Worm (Caenorhabditis elegans): ENCODE results near the gene best-24.

best-24 gene

DNA sequence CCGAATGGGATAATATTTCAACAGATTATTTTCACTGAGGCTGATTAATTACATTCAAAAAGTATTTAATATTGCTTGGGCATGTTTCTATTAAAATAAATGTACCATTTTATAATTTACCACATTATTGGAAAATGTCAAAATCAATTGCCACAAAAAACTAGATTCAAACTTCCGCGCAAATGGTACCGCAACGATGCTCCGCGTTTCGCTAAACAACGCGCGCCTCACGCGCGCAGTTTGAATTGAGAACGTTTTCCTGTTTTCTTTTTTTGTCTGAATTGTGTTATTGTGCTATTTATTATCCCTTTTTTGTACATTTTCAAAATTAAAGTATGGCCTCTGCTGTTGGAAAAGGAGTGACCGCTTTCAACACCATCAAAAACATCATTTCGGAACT, 40.0 kb downstream of the best-24 start, which contains the start of gene C29E4.12 (continued):
- peak; percentile 31 for TF ChIP-seq ama-1 (optimal IDR thresholded peaks at IDR 0.05)
- peak; percentile 20 for TF ChIP-seq R02D3.7 (tag; optimal IDR thresholded peaks at IDR 0.05)
- no peak for TF ChIP-seq mdl-1 (tag; optimal IDR thresholded peaks at IDR 0.05)
- TF ChIP-seq alr-1 (tag; optimal IDR thresholded peaks at IDR 0.05) = no peak
- peak; percentile 46 for TF ChIP-seq F13H6.1 (tag; optimal IDR thresholded peaks at IDR 0.05)
- TF ChIP-seq lin-39 (tag; optimal IDR thresholded peaks at IDR 0.05) = no peak
- peak; percentile 70 for TF ChIP-seq lin-11 (tag; optimal IDR thresholded peaks at IDR 0.05)
- peak; percentile 81 for TF ChIP-seq C34F6.9 (tag; optimal IDR thresholded peaks at IDR 0.05)
- TF ChIP-seq mab-5 (tag; optimal IDR thresholded peaks at IDR 0.05) = peak; percentile 56
- no peak for TF ChIP-seq unc-62 (GFP tag; optimal IDR thresholded peaks at IDR 0.05)
- no peak for TF ChIP-seq aly-2 (tag; optimal IDR thresholded peaks at IDR 0.05)
- TF ChIP-seq egl-27 (tag; optimal IDR thresholded peaks at IDR 0.05) = no peak
- TF ChIP-seq sem-4 (tag; optimal IDR thresholded peaks at IDR 0.05) = no peak
- no peak for TF ChIP-seq mbf-1 (tag; optimal IDR thresholded peaks at IDR 0.05)
- peak; percentile 49 for TF ChIP-seq crh-2 (tag; optimal IDR thresholded peaks at IDR 0.05)
- TF ChIP-seq peb-1 (tag; optimal IDR thresholded peaks at IDR 0.05) = no peak
- peak; percentile 61 for TF ChIP-seq sma-3 (GFP tag; optimal IDR thresholded peaks at IDR 0.05)
- TF ChIP-seq ztf-4 (tag; optimal IDR thresholded peaks at IDR 0.05) = no peak
- peak; percentile 30 for TF ChIP-seq nhr-77 (tag; optimal IDR thresholded peaks at IDR 0.05)
- no peak for TF ChIP-seq dmd-4 (tag; optimal IDR thresholded peaks at IDR 0.05)
- no peak for TF ChIP-seq unc-39 (tag; optimal IDR thresholded peaks at IDR 0.05)
- no peak for TF ChIP-seq fos-1 (tag; optimal IDR thresholded peaks at IDR 0.05)
- no peak for TF ChIP-seq ceh-16 (tag; optimal IDR thresholded peaks at IDR 0.05)
- TF ChIP-seq elt-3 (tag; optimal IDR thresholded peaks at IDR 0.05) = no peak
- TF ChIP-seq nhr-10 (tag; optimal IDR thresholded peaks at IDR 0.05) = no peak

- TF ChIP-seq unc-62 (GFP tag; optimal IDR thresholded peaks at IDR 0.05) (no peak), sma-3 (GFP tag; optimal IDR thresholded peaks at IDR 0.05) (no peak), unc-55 (GFP tag; optimal IDR thresholded peaks at IDR 0.05) (no peak), nhr-10 (tag; optimal IDR thresholded peaks at IDR 0.05) (no peak), nhr-6 (tag; optimal IDR thresholded peaks at IDR 0.05) (no peak), nhr-25 (tag; optimal IDR thresholded peaks at IDR 0.05) (no peak), ceh-82 (tag; optimal IDR thresholded peaks at IDR 0.05) (no peak), blmp-1 (tag; optimal IDR thresholded peaks at IDR 0.05; ENCODE audit: insufficient read depth) (no peak), lin-11 (tag; optimal IDR thresholded peaks at IDR 0.05) (no peak), Y55F3AM.14 (GFP tag; optimal IDR thresholded peaks at IDR 0.05) (no peak), sem-4 (tag; optimal IDR thresholded peaks at IDR 0.05) (no peak), gmeb-1 (tag; optimal IDR thresholded peaks at IDR 0.05) (no peak), mdl-1 (tag; optimal IDR thresholded peaks at IDR 0.05) (no peak), fos-1 (tag; optimal IDR thresholded peaks at IDR 0.05) (no peak)
Observed at ce11 chrIII:7941417-7941816, 40.6 kb downstream of the best-24 start, which contains the start of gene kle-2. kle-2 (plus strand) TSS chrIII:7941717.

DNA sequence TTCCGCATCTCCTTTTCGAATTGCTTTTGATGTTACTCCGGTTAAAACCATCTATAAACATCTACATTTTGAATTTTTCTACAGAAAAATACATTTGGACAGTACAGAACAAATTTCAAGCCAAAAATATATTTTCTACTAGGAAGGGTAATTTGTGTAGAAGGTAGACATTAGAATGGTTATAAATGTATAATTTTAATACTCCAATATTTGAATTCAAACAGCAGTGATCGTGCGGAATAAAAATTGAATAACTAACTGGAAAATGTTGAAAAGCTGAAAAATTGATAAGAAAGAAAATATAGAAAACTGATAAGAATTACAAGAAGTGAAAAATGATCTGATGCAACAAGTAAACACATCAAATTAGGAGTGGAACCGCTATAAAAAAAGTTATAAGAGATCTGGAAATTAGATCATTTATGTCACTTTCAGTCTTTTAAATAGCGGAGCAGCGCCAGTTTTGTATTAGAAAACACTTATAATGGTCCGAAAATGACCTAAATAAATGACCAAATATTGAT, 46.2 kb downstream of the best-24 start, which contains the start of gene gsto-1:
Gene gsto-1 (minus strand): TSS at position 51 of the 524 bp plus-strand sequence.
- TF ChIP-seq ztf-4 (tag; optimal IDR thresholded peaks at IDR 0.05) (no peak), crh-2 (tag; optimal IDR thresholded peaks at IDR 0.05) (peak; percentile 8), lin-39 (tag; optimal IDR thresholded peaks at IDR 0.05) (no peak), ceh-16 (tag; optimal IDR thresholded peaks at IDR 0.05) (no peak), fos-1 (tag; optimal IDR thresholded peaks at IDR 0.05) (peak; percentile 26), elt-1 (tag; optimal IDR thresholded peaks at IDR 0.05) (no peak), nhr-129 (tag; optimal IDR thresholded peaks at IDR 0.05) (peak; percentile 31), nhr-21 (tag; optimal IDR thresholded peaks at IDR 0.05) (no peak), aly-2 (tag; optimal IDR thresholded peaks at IDR 0.05) (no peak), gmeb-1 (tag; optimal IDR thresholded peaks at IDR 0.05) (peak; percentile 6), F13H6.1 (tag; optimal IDR thresholded peaks at IDR 0.05) (no peak)

- TF ChIP-seq alr-1 (tag; optimal IDR thresholded peaks at IDR 0.05) = no peak
- no peak for TF ChIP-seq aly-2 (tag; optimal IDR thresholded peaks at IDR 0.05)
- no peak for TF ChIP-seq lin-13 (GFP tag; optimal IDR thresholded peaks at IDR 0.05)
- no peak for TF ChIP-seq ztf-1 (GFP tag; conservative IDR thresholded peaks at IDR 0.05)
- TF ChIP-seq peb-1 (tag; optimal IDR thresholded peaks at IDR 0.05) = no peak
- no peak for TF ChIP-seq crh-2 (tag; optimal IDR thresholded peaks at IDR 0.05)
- no peak for TF ChIP-seq nhr-10 (tag; optimal IDR thresholded peaks at IDR 0.05)
- TF ChIP-seq nhr-21 (tag; optimal IDR thresholded peaks at IDR 0.05) = no peak
- TF ChIP-seq nhr-23 (tag; optimal IDR thresholded peaks at IDR 0.05) = no peak
- TF ChIP-seq C34F6.9 (tag; optimal IDR thresholded peaks at IDR 0.05) = no peak
- TF ChIP-seq ZK546.5 (tag; optimal IDR thresholded peaks at IDR 0.05) = no peak
- TF ChIP-seq egl-27 (tag; optimal IDR thresholded peaks at IDR 0.05) = no peak
- TF ChIP-seq mbf-1 (tag; optimal IDR thresholded peaks at IDR 0.05) = no peak
- TF ChIP-seq ztf-11 (tag; optimal IDR thresholded peaks at IDR 0.05) = no peak
- TF ChIP-seq Y55F3AM.14 (GFP tag; optimal IDR thresholded peaks at IDR 0.05) = no peak
- no peak for TF ChIP-seq nhr-6 (tag; optimal IDR thresholded peaks at IDR 0.05)
Observed at ce11 chrIII:7947677-7948076, 46.8 kb downstream of the best-24 start.

All from whole organism, L2 larva.